Worm (Caenorhabditis elegans) whole organism, early embryonic: ENCODE results near the gene F58G1.7.

Source experiments
- B0310.2 ChIP-seq: sonication (generic microtip); optimal IDR thresholded peaks from 2 replicates; lab custom pipeline; 2016; ENCODE audit warnings: mild to moderate bottlenecking, missing genetic modification characterization, missing compliant biosample characterization
- F13C5.2 ChIP-seq: sonication (generic microtip); optimal IDR thresholded peaks from 2 replicates; lab custom pipeline; 2017; ENCODE audit warnings: mild to moderate bottlenecking, missing genetic modification characterization, inconsistent platforms, missing compliant biosample characterization
- aly-1 ChIP-seq: sonication (generic microtip); optimal IDR thresholded peaks from 2 replicates; lab custom pipeline; 2016; ENCODE audit warnings: missing genetic modification characterization, missing compliant biosample characterization
- ama-1 ChIP-seq: fragments of 150-350 bp; optimal IDR thresholded peaks from 2 replicates; lab custom pipeline; 2014
- ceh-13 ChIP-seq: fragments of 200-800 bp; sonication (Bioruptor generic); optimal IDR thresholded peaks from 2 replicates; lab custom pipeline; 2018; ENCODE audit warnings: mild to moderate bottlenecking, missing genetic modification characterization, missing compliant biosample characterization
- ceh-36 ChIP-seq: sonication (generic microtip); optimal IDR thresholded peaks from 2 replicates; lab custom pipeline; 2016; ENCODE audit warnings: missing genetic modification characterization, inconsistent platforms, missing compliant biosample characterization
- ets-7 ChIP-seq: sonication (generic microtip); optimal IDR thresholded peaks from 2 replicates; lab custom pipeline; 2016; ENCODE audit warnings: missing genotype, missing genetic modification characterization, missing compliant biosample characterization
- flt-1 ChIP-seq: fragments of 200-800 bp; sonication (Bioruptor generic); IDR thresholded peaks from 2 replicates; pipeline ENCODE4 v1.3.6; 2022; ENCODE audit warnings: missing genetic modification characterization, missing compliant biosample characterization
- hmbx-1 ChIP-seq: sonication (generic microtip); optimal IDR thresholded peaks from 2 replicates; lab custom pipeline; 2016; ENCODE audit warnings: mild to moderate bottlenecking, missing genetic modification characterization, missing compliant biosample characterization
- hmg-4 ChIP-seq: fragments of 200-800 bp; sonication (Bioruptor generic); optimal IDR thresholded peaks from 2 replicates; lab custom pipeline; 2018; ENCODE audit warnings: mild to moderate bottlenecking, missing genetic modification characterization, missing compliant biosample characterization
- hnd-1 ChIP-seq: sonication (generic microtip); optimal IDR thresholded peaks from 2 replicates; lab custom pipeline; 2016; ENCODE audit warnings: missing genetic modification characterization, missing compliant biosample characterization
- pes-1 ChIP-seq: fragments of 200-800 bp; sonication (Bioruptor generic); IDR thresholded peaks from 2 replicates; pipeline ENCODE4 v1.3.6; 2022; ENCODE audit warnings: missing genetic modification reagents, missing genetic modification characterization, missing compliant biosample characterization
- scrt-1 ChIP-seq: fragments of 200-800 bp; sonication (Bioruptor generic); IDR thresholded peaks from 2 replicates; pipeline ENCODE4 v1.3.6; 2022; ENCODE audit warnings: missing genetic modification characterization, missing compliant biosample characterization
- sea-1 ChIP-seq: fragments of 200-800 bp; sonication (Bioruptor generic); conservative IDR thresholded peaks from 2 replicates; pipeline ENCODE4 v1.3.6; 2022; ENCODE audit warnings: missing genetic modification characterization, missing compliant biosample characterization
- tbx-11 ChIP-seq: fragments of 200-800 bp; sonication (Bioruptor generic); IDR thresholded peaks from 2 replicates; pipeline ENCODE4 v1.3.6; 2022; ENCODE audit warnings: missing genetic modification characterization, missing compliant biosample characterization
- tbx-37 ChIP-seq: fragments of 200-800 bp; sonication (Bioruptor generic); conservative IDR thresholded peaks from 2 replicates; pipeline ENCODE4 v1.3.6; 2022; ENCODE audit warnings: missing genetic modification reagents, missing genetic modification characterization, missing compliant biosample characterization
- tra-4 ChIP-seq: sonication (generic microtip); optimal IDR thresholded peaks from 2 replicates; lab custom pipeline; 2017; ENCODE audit warnings: missing genetic modification characterization, missing compliant biosample characterization

Gene F58G1.7

DNA sequence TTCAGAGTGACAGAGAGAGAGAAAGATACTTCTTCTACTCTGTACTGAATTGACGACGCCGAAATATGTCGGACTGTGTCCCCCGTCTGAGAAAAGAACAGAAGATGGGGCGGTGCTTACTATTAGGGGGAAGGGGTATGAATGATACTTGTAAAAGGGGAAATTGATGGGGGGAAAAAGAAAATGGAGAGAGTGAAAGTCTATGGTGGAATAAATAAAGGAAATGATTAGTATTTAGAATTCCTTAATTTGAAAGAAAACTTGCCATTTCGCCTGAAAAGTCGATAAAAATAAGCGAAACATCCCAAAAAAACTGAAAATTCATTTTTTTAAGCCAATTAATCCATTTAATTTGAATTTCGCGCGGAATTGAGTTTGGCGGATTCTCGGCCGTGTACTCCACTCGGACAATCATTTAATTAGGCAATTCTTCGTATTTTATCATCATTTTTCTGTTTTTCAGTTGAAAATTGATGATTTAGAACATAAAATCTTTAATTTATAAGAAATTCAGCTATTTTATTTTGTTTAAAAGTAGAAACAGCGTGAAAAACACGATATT, 33.5 kb downstream of the F58G1.7 start, which contains the start of gene F35C5.12:
TSS of gene F35C5.12 (minus strand) at position 51 of the 562 bp plus-strand sequence.
- TF ChIP-seq hmg-4 (GFP tag; lab: Kevin White, UChicago) (no peak), ets-7 (tag; lab: Kevin White, UChicago) (no peak), tbx-37 (GFP tag; lab: Robert Waterston, UW) (no peak), ceh-36 (tag; lab: Kevin White, UChicago) (no peak), scrt-1 (GFP tag; lab: Robert Waterston, UW) (no peak), F13C5.2 (tag; lab: Kevin White, UChicago) (no peak)

DNA sequence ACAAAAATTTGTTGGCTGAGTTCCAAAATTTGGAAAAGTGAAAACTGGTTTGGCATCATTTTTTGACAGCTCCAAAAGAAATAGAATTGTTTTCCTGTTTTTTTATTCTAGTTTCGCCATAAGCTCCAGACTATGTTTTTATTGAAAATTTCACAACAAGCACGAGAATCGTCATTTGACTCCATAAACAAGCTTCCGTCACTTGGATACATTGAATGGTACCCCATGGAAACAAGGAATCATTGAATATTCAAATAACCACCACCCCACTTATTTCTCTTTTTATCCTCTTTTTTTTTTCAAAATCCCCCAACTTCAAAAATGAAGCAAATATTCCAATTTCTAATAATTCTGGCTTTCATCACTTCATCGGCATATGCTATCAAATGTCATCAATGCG, 39.3 kb downstream of the F58G1.7 start, which contains the start of gene ddn-2:
TSS of gene ddn-2 (plus strand) at position 301 of the 400 bp plus-strand sequence.
- TF ChIP-seq sea-1 (GFP tag; lab: Robert Waterston, UW) (no peak), hnd-1 (tag; lab: Kevin White, UChicago) (no peak), ceh-36 (tag; lab: Kevin White, UChicago) (no peak), tra-4 (no peak), ceh-13 (GFP tag; lab: Kevin White, UChicago) (no peak), tbx-11 (GFP tag; lab: Robert Waterston, UW) (no peak), tbx-37 (GFP tag; lab: Robert Waterston, UW) (no peak), flt-1 (GFP tag; lab: Robert Waterston, UW) (no peak)

DNA sequence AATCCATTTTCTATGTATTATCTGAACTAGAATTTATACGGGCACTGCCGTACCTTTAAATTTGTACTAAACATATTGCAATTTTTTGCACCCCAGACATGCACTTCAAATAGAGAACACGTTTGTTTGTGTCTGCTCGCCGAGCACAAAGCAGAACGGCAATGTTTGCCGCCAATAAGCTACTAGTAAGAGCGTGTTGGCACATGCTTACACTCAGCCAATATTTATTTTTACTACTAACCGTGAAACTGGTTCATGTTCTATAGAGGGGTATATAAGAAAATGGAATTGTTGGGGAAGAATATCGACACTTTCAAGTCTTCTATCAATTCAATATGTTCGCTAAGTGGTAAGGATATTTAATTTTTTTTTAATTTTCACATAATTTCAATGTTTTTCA, 41.0 kb downstream of the F58G1.7 start, which contains the start of gene nspb-11:
TSS of gene nspb-11 (plus strand) at position 301 of the 400 bp plus-strand sequence.
- TF ChIP-seq tra-4, result no peak
- TF ChIP-seq pes-1 (GFP tag; lab: Robert Waterston, UW), result no peak
- no peak for TF ChIP-seq flt-1 (GFP tag; lab: Robert Waterston, UW)
- TF ChIP-seq scrt-1 (GFP tag; lab: Robert Waterston, UW), result no peak
- no peak for TF ChIP-seq hmg-4 (GFP tag; lab: Kevin White, UChicago)
- no peak for TF ChIP-seq ceh-13 (GFP tag; lab: Kevin White, UChicago)
- no peak for TF ChIP-seq sea-1 (GFP tag; lab: Robert Waterston, UW)
- no peak for TF ChIP-seq hnd-1 (tag; lab: Kevin White, UChicago)
- TF ChIP-seq B0310.2 (tag; lab: Kevin White, UChicago), result no peak
- TF ChIP-seq tbx-11 (GFP tag; lab: Robert Waterston, UW), result no peak
- TF ChIP-seq ets-7 (tag; lab: Kevin White, UChicago), result no peak
- TF ChIP-seq aly-1, result no peak
- no peak for TF ChIP-seq F13C5.2 (tag; lab: Kevin White, UChicago)
- no peak for TF ChIP-seq hmbx-1

DNA sequence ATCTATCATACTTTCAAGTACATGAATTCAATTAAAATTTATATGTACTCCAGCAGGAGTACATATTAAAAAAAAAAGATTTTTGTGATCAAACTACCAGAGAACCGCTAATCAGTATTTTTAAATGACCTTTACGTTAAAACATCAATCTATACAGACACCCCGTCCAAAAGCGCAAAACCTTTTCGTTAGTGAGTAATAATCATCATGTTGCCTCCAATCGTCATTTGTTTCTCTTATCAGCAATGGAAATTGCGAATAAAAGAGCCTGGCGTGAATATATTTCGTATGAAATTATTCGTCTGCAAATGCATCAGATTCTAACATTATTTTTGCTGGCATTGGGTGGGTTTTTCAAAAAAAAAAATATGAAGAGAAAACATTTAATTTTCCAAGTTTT, 43.9 kb downstream of the F58G1.7 start, which contains the start of gene clec-66:
TSS of gene clec-66 (plus strand) at position 225 of the 400 bp plus-strand sequence.
- no peak for TF ChIP-seq ceh-36 (tag; lab: Kevin White, UChicago)
- no peak for TF ChIP-seq hmg-4 (GFP tag; lab: Kevin White, UChicago)
- TF ChIP-seq tbx-11 (GFP tag; lab: Robert Waterston, UW), result no peak
- TF ChIP-seq tra-4, result no peak
- no peak for TF ChIP-seq sea-1 (GFP tag; lab: Robert Waterston, UW)
- no peak for TF ChIP-seq scrt-1 (GFP tag; lab: Robert Waterston, UW)
- no peak for TF ChIP-seq flt-1 (GFP tag; lab: Robert Waterston, UW)
- TF ChIP-seq hnd-1 (tag; lab: Kevin White, UChicago), result no peak
- TF ChIP-seq ceh-13 (GFP tag; lab: Kevin White, UChicago), result no peak
- TF ChIP-seq F13C5.2 (tag; lab: Kevin White, UChicago), result no peak
- no peak for TF ChIP-seq hmbx-1
- TF ChIP-seq ama-1 (lab: Kevin White, UChicago), result no peak
- TF ChIP-seq aly-1, result no peak
- TF ChIP-seq tbx-37 (GFP tag; lab: Robert Waterston, UW), result no peak
- TF ChIP-seq pes-1 (GFP tag; lab: Robert Waterston, UW), result no peak
- no peak for TF ChIP-seq B0310.2 (tag; lab: Kevin White, UChicago)

DNA sequence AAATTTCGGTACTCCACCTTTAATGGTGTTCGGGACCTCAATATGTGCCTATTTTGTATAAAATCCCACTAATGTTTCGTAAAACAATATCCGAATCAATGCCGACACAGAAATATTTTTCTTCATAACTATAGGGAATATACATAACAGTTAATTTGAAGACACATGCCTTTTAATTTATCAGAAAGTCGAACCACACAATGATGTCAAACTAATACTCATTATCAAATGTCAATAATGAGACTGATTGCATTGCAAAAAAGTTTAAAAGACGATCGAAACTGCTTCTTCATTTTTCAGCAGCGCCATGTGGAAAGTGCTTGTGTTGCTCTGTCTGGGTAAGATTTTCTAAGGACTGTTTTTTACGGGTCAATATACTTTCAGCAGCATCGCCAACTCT, 47.0 kb downstream of the F58G1.7 start, which contains the start of gene clec-65:
TSS of gene clec-65 (plus strand) at position 301 of the 400 bp plus-strand sequence.
- TF ChIP-seq scrt-1 (GFP tag; lab: Robert Waterston, UW) (no peak), ceh-13 (GFP tag; lab: Kevin White, UChicago) (no peak), tbx-37 (GFP tag; lab: Robert Waterston, UW) (no peak), hmbx-1 (no peak), hmg-4 (GFP tag; lab: Kevin White, UChicago) (no peak), B0310.2 (tag; lab: Kevin White, UChicago) (no peak), ama-1 (lab: Kevin White, UChicago) (no peak), flt-1 (GFP tag; lab: Robert Waterston, UW) (no peak), tbx-11 (GFP tag; lab: Robert Waterston, UW) (no peak), F13C5.2 (tag; lab: Kevin White, UChicago) (no peak), pes-1 (GFP tag; lab: Robert Waterston, UW) (no peak), ceh-36 (tag; lab: Kevin White, UChicago) (no peak), hnd-1 (tag; lab: Kevin White, UChicago) (no peak), tra-4 (no peak), sea-1 (GFP tag; lab: Robert Waterston, UW) (no peak), aly-1 (no peak), ets-7 (tag; lab: Kevin White, UChicago) (no peak)

DNA sequence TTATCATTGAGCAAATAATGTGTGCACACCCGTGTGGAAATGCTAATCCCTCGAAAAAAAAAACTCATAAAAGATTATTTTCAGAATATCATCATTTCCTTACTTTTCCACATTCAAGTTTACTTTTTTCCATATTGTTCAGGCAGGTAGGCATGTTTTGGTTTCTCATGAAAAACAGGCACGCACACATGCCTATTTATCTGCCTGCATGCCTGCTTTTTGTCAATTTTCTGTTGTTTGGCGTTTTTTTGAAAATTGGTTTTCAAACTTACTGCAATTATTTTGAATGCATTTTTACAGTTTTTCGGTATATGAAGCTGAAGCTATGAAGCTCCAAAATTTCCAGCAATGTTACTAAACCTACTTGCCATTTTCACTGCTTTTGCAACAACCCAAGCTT, 50.1 kb downstream of the F58G1.7 start, which contains the start of gene clec-64:
TSS of gene clec-64 (plus strand) at position 301 of the 400 bp plus-strand sequence.
- TF ChIP-seq hmbx-1, result no peak
- TF ChIP-seq ets-7 (tag; lab: Kevin White, UChicago), result no peak
- TF ChIP-seq hnd-1 (tag; lab: Kevin White, UChicago), result no peak
- TF ChIP-seq aly-1, result no peak
- no peak for TF ChIP-seq sea-1 (GFP tag; lab: Robert Waterston, UW)
- TF ChIP-seq hmg-4 (GFP tag; lab: Kevin White, UChicago), result no peak
- TF ChIP-seq tra-4, result no peak
- TF ChIP-seq tbx-11 (GFP tag; lab: Robert Waterston, UW), result no peak
- no peak for TF ChIP-seq scrt-1 (GFP tag; lab: Robert Waterston, UW)
- TF ChIP-seq flt-1 (GFP tag; lab: Robert Waterston, UW), result no peak
- TF ChIP-seq pes-1 (GFP tag; lab: Robert Waterston, UW), result no peak
- no peak for TF ChIP-seq ceh-36 (tag; lab: Kevin White, UChicago)
- no peak for TF ChIP-seq ama-1 (lab: Kevin White, UChicago)
- no peak for TF ChIP-seq B0310.2 (tag; lab: Kevin White, UChicago)
- no peak for TF ChIP-seq tbx-37 (GFP tag; lab: Robert Waterston, UW)
- no peak for TF ChIP-seq ceh-13 (GFP tag; lab: Kevin White, UChicago)
- no peak for TF ChIP-seq F13C5.2 (tag; lab: Kevin White, UChicago)
